Fruit fly (Drosophila melanogaster): ENCODE measurements around the gene CG14840.

DNA sequence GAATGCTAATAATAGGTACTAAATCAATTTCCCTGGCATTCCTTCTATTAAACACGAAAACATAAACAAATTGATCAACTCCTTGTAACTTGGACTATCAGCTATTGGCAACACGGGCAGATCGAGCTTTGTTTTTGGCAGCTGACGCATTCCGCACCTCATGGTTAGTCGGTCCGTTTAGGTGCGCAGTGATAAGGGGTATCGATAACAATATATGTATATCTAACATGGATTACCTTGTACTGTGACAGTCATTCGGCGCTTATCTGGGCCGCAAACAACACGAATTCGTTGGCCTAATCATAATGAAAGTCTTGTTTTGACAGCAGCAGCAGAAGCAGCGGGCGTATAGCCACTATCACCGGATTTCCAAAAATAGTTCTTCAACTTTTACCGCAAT is 27.0 kb upstream of the CG14840 start:
- TF ChIP-seq pan (optimal IDR thresholded peaks at IDR 0.05) (no peak), h (GFP tag; optimal IDR thresholded peaks at IDR 0.05) (no peak), sv (GFP tag; optimal IDR thresholded peaks at IDR 0.05) (no peak), dsf (GFP tag; optimal IDR thresholded peaks at IDR 0.05; ENCODE audit: borderline replicate concordance) (no peak), OdsH (GFP tag; optimal IDR thresholded peaks at IDR 0.05) (no peak), Mio (GFP tag; optimal IDR thresholded peaks at IDR 0.05) (no peak), Dif (GFP tag; optimal IDR thresholded peaks at IDR 0.05; ENCODE audit: partially characterized antibody) (no peak), Jra (GFP tag; optimal IDR thresholded peaks at IDR 0.05) (no peak), Hr78 (GFP tag; optimal IDR thresholded peaks at IDR 0.05) (no peak)
